Worm (Caenorhabditis elegans) whole organism, young adult: Measurements from ENCODE around the gene F20A1.8.

Experiments used
- F22D6.2 ChIP-seq: sonication (generic microtip); optimal IDR thresholded peaks from 2 replicates; lab custom pipeline; 2016; ENCODE audit warnings: mild to moderate bottlenecking, missing genetic modification characterization, missing compliant biosample characterization
- K12H6.12 ChIP-seq: fragments of 200-800 bp; sonication (Bioruptor generic); optimal IDR thresholded peaks from 2 replicates; lab custom pipeline; 2018; ENCODE audit warnings: mild to moderate bottlenecking, missing genetic modification characterization, missing compliant biosample characterization
- nfya-1 ChIP-seq: sonication (generic microtip); optimal IDR thresholded peaks from 2 replicates; lab custom pipeline; 2017; ENCODE audit warnings: antibody characterized with exemption, missing compliant biosample characterization, missing genetic modification characterization, borderline replicate concordance; ENCODE audit not compliant: insufficient read depth

ce11 chrV:7093720-7094401, 46.4 kb upstream of the F20A1.8 start, which contains the start of gene nhr-135:
- no peak for TF ChIP-seq nfya-1
- TF ChIP-seq F22D6.2 (tag; lab: Kevin White, UChicago) = peak; percentile 48
- TF ChIP-seq K12H6.12 (tag; lab: Kevin White, UChicago) = peak; percentile 3
